Worm (Caenorhabditis elegans): ENCODE data around the gene srx-130.

The srx-130 gene

DNA sequence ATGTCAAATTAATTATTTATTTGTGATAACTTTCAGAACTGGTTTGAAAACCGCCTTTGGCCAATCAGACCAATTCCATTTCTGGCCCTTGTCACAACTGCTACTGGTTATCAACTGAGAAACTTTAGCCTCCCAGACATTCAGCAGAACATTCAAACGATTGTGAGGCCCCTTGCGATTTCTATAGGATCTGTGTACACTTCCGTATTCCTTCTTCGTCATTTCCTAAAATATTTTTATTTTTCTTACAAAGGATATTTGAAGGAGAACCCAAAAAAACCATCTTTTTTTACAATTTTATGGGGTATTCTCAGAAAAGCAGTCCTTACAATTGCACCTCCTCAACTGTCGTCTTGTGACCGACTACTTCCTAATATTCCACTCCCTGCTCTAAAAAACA is 30.1 kb downstream of the srx-130 start:
- TF ChIP-seq athp-1 (tag; optimal IDR thresholded peaks at IDR 0.05) (no peak), K11D2.4 (GFP tag; IDR thresholded peaks at IDR 0.05) (no peak), ceh-79 (tag; optimal IDR thresholded peaks at IDR 0.05) (no peak), chd-7 (tag; optimal IDR thresholded peaks at IDR 0.05) (no peak), akir-1 (GFP tag; optimal IDR thresholded peaks at IDR 0.05) (no peak), madf-10 (tag; optimal IDR thresholded peaks at IDR 0.05) (no peak), mel-28 (tag; optimal IDR thresholded peaks at IDR 0.05; ENCODE audit: borderline replicate concordance) (no peak), hlh-12 (tag; optimal IDR thresholded peaks at IDR 0.05) (no peak), let-607 (tag; optimal IDR thresholded peaks at IDR 0.05) (no peak)

- TF ChIP-seq ets-4 (GFP tag; optimal IDR thresholded peaks at IDR 0.05) (no peak), ztf-3 (GFP tag; optimal IDR thresholded peaks at IDR 0.05) (no peak), zim-3 (tag; optimal IDR thresholded peaks at IDR 0.05) (no peak), madf-6 (GFP tag; IDR thresholded peaks at IDR 0.05) (no peak), madf-8 (GFP tag; conservative IDR thresholded peaks at IDR 0.05) (no peak), lin-40 (tag; optimal IDR thresholded peaks at IDR 0.05) (no peak), lag-1 (GFP tag; IDR thresholded peaks at IDR 0.05) (no peak), ztf-22 (GFP tag; optimal IDR thresholded peaks at IDR 0.05) (no peak)
These were observed 33.3 kb downstream of the srx-130 start, which contains the start of gene T22G5.1 for ce11 chrV:13876529-13876928. Gene T22G5.1 (plus strand): TSS chrV:13876829.

DNA sequence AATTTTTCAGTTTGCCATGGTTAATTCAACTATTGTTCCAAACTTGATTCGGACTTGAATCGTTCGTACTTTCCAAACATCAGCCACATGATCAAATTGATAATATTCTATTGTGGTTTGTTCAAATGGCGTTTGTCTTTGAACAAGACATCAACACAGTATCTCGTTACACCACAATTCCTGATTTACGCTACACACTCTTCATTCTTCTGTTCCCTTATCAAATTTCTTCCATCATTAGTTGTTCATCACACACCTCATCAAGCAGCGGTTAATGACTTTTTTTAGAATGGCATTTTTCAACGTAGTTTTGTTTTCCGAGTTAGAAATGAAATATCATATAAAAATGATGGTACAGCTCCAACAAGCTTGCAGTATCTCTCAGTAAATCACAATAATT is 35.0 kb downstream of the srx-130 start:
- peak; percentile 85 for TF ChIP-seq nhr-80 (tag; optimal IDR thresholded peaks at IDR 0.05)
- TF ChIP-seq him-1 (tag; optimal IDR thresholded peaks at IDR 0.05) = no peak

- TF ChIP-seq nfya-1 (tag; optimal IDR thresholded peaks at IDR 0.05; ENCODE audit: borderline replicate concordance, insufficient read depth) (no peak), cebp-1 (GFP tag; IDR thresholded peaks at IDR 0.05) (no peak), cebp-1 (tag; optimal IDR thresholded peaks at IDR 0.05) (no peak), C06A6.2 (GFP tag; conservative IDR thresholded peaks at IDR 0.05) (no peak), nhr-80 (tag; optimal IDR thresholded peaks at IDR 0.05) (peak; percentile 61), ceh-91 (GFP tag; IDR thresholded peaks at IDR 0.05) (no peak), snpc-1.3 (tag; optimal IDR thresholded peaks at IDR 0.05; ENCODE audit: insufficient read depth) (no peak)
These were observed 36.0 kb downstream of the srx-130 start, which contains the start of gene lbp-7 for ce11 chrV:13879241-13879640. Gene lbp-7 (plus strand): TSS chrV:13879552.

DNA sequence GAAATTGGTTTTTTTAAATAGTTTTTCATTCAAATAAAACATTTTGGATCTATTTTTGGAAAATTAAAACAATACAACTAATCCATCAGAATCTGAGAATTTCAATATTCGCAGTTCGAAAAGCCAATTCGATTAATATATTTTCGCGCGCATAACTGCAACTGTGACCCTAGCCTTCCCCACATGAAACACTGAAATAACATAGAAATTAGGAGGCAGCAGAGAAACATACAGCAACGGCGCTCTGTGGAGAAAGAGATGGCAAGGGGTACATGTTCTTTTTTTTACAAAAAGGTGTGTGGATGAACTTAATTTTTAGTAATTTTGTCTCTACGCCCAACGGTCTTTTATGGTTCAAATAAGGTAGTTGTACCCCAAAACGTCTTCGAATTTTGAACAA is 36.9 kb downstream of the srx-130 start:
- TF ChIP-seq mcd-1 (GFP tag; IDR thresholded peaks at IDR 0.05) (0 out of 2 replicates have a peak, but pooled peaks have one; percentile 8), chd-7 (tag; optimal IDR thresholded peaks at IDR 0.05) (no peak), die-1 (tag; optimal IDR thresholded peaks at IDR 0.05) (no peak), hmg-1.2 (GFP tag; IDR thresholded peaks at IDR 0.05) (peak; percentile 71; the same call in 1 of the 2 replicates), F39B2.1 (GFP tag; IDR thresholded peaks at IDR 0.05) (no peak), ccch-3 (GFP tag; optimal IDR thresholded peaks at IDR 0.05) (no peak), hlh-12 (tag; optimal IDR thresholded peaks at IDR 0.05) (no peak), dpl-1 (GFP tag; optimal IDR thresholded peaks at IDR 0.05) (no peak), snpc-3.4 (tag; optimal IDR thresholded peaks at IDR 0.05) (no peak), snpc-4 (GFP tag; optimal IDR thresholded peaks at IDR 0.05) (no peak), snpc-4 (tag; optimal IDR thresholded peaks at IDR 0.05) (no peak), ceh-40 (GFP tag; IDR thresholded peaks at IDR 0.05) (no peak), nfyb-1 (GFP tag; IDR thresholded peaks at IDR 0.05) (no peak)
